Worm (Caenorhabditis elegans) whole organism, L4/young adult: ENCODE data around the gene F53H4.3.

ENCODE experiments used
- W03F9.2 ChIP-seq: fragments of 150-350 bp; optimal IDR thresholded peaks from 2 replicates; lab custom pipeline; 2014; ENCODE audit warnings: missing biosample characterization, missing genetic modification characterization
- dao-5 ChIP-seq: sonication (generic microtip); optimal IDR thresholded peaks from 2 replicates; lab custom pipeline; 2016; ENCODE audit warnings: missing genotype, missing genetic modification characterization, moderate library complexity, missing compliant biosample characterization
- him-1 ChIP-seq: sonication (generic microtip); optimal IDR thresholded peaks from 2 replicates; lab custom pipeline; 2016; ENCODE audit warnings: missing genotype, missing genetic modification reagents, missing genetic modification characterization, missing compliant biosample characterization

ce11 chrX:15919372-15919771 lies 32.0 kb upstream of the F53H4.3 start, which contains the start of gene F31B9.7:
- no peak for TF ChIP-seq him-1 (tag; lab: Kevin White, UChicago)
- TF ChIP-seq W03F9.2 (tag; lab: Kevin White, UChicago): no peak
- no peak for TF ChIP-seq dao-5
